Fruit fly (Drosophila melanogaster): Measurements from ENCODE around the gene promL.
A peak's percentile ranks its signal among the peaks of the same experiment; 100 is the strongest.

The promL gene

dm6 chr3L:3101157-3101556, 26.4 kb downstream of the promL start:
- TF ChIP-seq CG7045 (GFP tag; optimal IDR thresholded peaks at IDR 0.05) = no peak
- TF ChIP-seq Mnt (GFP tag; optimal IDR thresholded peaks at IDR 0.05) = no peak

DNA sequence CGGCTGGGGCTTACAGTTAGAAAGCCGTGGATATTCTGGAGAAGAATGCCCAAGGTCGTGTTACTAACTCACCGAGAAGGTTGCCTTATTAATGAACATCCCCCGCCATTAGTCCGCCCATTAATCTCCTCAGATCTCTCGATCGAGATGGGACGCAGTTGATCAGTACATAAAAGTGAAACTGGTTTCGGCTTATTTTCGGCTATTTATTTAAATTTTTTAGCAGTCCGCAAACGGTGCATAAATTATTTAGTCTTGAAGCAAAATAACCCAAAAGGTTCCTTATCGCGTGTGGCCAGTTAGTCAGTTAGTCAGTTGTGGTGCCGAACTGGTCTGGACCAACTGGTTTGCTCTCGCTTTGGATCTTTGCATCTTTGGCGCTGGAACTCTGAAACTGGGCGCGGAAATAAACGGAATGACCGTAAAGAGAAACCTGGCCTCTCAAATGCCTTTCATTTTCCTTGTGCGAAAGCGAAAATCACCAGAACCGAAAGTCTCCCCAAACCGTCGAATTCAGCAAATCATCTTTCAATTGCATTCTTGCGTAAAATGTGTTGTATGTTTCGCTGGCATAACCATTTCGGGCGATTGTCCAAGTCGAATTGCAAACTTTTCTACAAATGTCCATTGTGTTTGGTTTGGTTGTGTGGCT, 28.6 kb downstream of the promL start:
- TF ChIP-seq toe (GFP tag; optimal IDR thresholded peaks at IDR 0.05) (no peak), Clk (GFP tag; optimal IDR thresholded peaks at IDR 0.05) (no peak), kay (GFP tag; ENCODE audit: borderline replicate concordance) (no peak), ovo (GFP tag; optimal IDR thresholded peaks at IDR 0.05) (no peak), CG12768 (GFP tag; optimal IDR thresholded peaks at IDR 0.05) (no peak), pad (GFP tag; optimal IDR thresholded peaks at IDR 0.05) (no peak), CG5204 (GFP tag; optimal IDR thresholded peaks at IDR 0.05) (no peak), Hr96 (GFP tag; optimal IDR thresholded peaks at IDR 0.05) (no peak), Mnt (GFP tag; optimal IDR thresholded peaks at IDR 0.05) (no peak), tj (GFP tag; optimal IDR thresholded peaks at IDR 0.05) (no peak), cic (GFP tag; optimal IDR thresholded peaks at IDR 0.05) (no peak), CG14711 (tag; optimal IDR thresholded peaks at IDR 0.05) (no peak), bab1 (GFP tag; optimal IDR thresholded peaks at IDR 0.05) (no peak), cnc (optimal IDR thresholded peaks at IDR 0.05) (no peak), CG7045 (GFP tag; optimal IDR thresholded peaks at IDR 0.05) (no peak), CG33017 (tag; optimal IDR thresholded peaks at IDR 0.05) (no peak), CG7101 (tag; optimal IDR thresholded peaks at IDR 0.05) (no peak)

- TF ChIP-seq Mnt (GFP tag; optimal IDR thresholded peaks at IDR 0.05) = no peak
- TF ChIP-seq Clk (GFP tag; optimal IDR thresholded peaks at IDR 0.05) = no peak
- no peak for TF ChIP-seq CG14711 (tag; optimal IDR thresholded peaks at IDR 0.05)
- no peak for TF ChIP-seq CG12768 (GFP tag; optimal IDR thresholded peaks at IDR 0.05)
- no peak for TF ChIP-seq ovo (GFP tag; optimal IDR thresholded peaks at IDR 0.05)
- no peak for TF ChIP-seq CG1620 (GFP tag; optimal IDR thresholded peaks at IDR 0.05)
- no peak for TF ChIP-seq cnc (optimal IDR thresholded peaks at IDR 0.05)
Measured at dm6 chr3L:3097598-3097880, 30.0 kb downstream of the promL start.

dm6 chr3L:3096726-3097597, 30.6 kb downstream of the promL start:
- TF ChIP-seq CG7101 (tag; optimal IDR thresholded peaks at IDR 0.05) (no peak), kay (GFP tag; ENCODE audit: borderline replicate concordance) (peak; percentile 2), tj (GFP tag; optimal IDR thresholded peaks at IDR 0.05) (no peak), bab1 (GFP tag; optimal IDR thresholded peaks at IDR 0.05) (no peak)

DNA sequence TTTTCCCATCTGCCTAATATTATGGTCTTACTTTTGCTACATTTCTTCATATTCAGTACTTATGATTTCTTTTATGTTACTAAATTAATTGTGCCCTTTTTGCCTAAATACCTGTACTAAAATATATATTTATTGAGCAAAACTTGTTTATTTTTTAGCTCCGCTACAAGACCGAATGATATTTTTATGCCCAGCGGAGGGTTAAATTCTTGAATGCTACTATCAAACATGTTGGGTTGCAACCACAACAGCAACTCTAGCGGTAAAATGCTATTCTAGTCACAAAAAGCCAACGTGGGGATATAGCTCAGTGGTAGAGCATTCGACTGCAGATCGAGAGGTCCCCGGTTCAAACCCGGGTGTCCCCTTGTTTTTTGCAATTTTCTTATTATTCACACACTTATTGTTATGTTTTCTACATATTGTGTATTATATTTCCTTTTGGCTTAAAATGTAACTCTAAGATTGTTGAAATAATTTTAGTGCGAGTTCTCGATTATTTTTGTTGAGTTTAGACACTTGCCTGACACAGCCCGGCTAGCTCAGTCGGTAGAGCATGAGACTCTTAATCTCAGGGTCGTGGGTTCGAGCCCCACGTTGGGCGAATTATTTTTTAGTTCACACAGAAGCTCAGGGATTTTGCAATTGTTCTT, 31.3 kb downstream of the promL start:
- TF ChIP-seq CG12768 (GFP tag; optimal IDR thresholded peaks at IDR 0.05) = peak; percentile 55
- TF ChIP-seq CG7101 (tag; optimal IDR thresholded peaks at IDR 0.05) = peak; percentile 21
- no peak for TF ChIP-seq toe (GFP tag; optimal IDR thresholded peaks at IDR 0.05)
- TF ChIP-seq CG14711 (tag; optimal IDR thresholded peaks at IDR 0.05) = no peak
- peak; percentile 29 for TF ChIP-seq CG7045 (GFP tag; optimal IDR thresholded peaks at IDR 0.05)

- TF ChIP-seq tj (GFP tag; optimal IDR thresholded peaks at IDR 0.05) (no peak), cnc (optimal IDR thresholded peaks at IDR 0.05) (no peak), CG7045 (GFP tag; optimal IDR thresholded peaks at IDR 0.05) (no peak), cic (GFP tag; optimal IDR thresholded peaks at IDR 0.05) (no peak), CG5204 (GFP tag; optimal IDR thresholded peaks at IDR 0.05) (no peak), Crg-1 (GFP tag; optimal IDR thresholded peaks at IDR 0.05) (no peak), CG14711 (tag; optimal IDR thresholded peaks at IDR 0.05) (no peak), CG33017 (tag; optimal IDR thresholded peaks at IDR 0.05) (no peak), pad (GFP tag; optimal IDR thresholded peaks at IDR 0.05) (no peak), toe (GFP tag; optimal IDR thresholded peaks at IDR 0.05) (no peak), Mnt (GFP tag; optimal IDR thresholded peaks at IDR 0.05) (no peak), kay (GFP tag; ENCODE audit: borderline replicate concordance) (no peak), Clk (GFP tag; optimal IDR thresholded peaks at IDR 0.05) (no peak), ovo (GFP tag; optimal IDR thresholded peaks at IDR 0.05) (no peak), CG7101 (tag; optimal IDR thresholded peaks at IDR 0.05) (no peak), Hr96 (GFP tag; optimal IDR thresholded peaks at IDR 0.05) (no peak), CG11617 (GFP tag; optimal IDR thresholded peaks at IDR 0.05) (no peak), CG12768 (GFP tag; optimal IDR thresholded peaks at IDR 0.05) (no peak)
Measured at dm6 chr3L:3095590-3095989, 31.9 kb downstream of the promL start.

Measured in whole organism, adult.